Worm (Caenorhabditis elegans) whole organism, mixed stage, embryonic: ENCODE measurements around the gene F15B9.6.

Source experiments
- ces-1 ChIP-seq: fragments of 150-350 bp; optimal IDR thresholded peaks from 2 replicates; lab custom pipeline; 2014; ENCODE audit warnings: missing biosample characterization, missing genetic modification reagents, missing genetic modification characterization
- cnd-1 ChIP-seq: fragments of 200-800 bp; sonication (Bioruptor generic); optimal IDR thresholded peaks from 2 replicates; lab custom pipeline; 2018; ENCODE audit warnings: mild to moderate bottlenecking, missing genetic modification characterization, missing compliant biosample characterization
- mab-5 ChIP-seq: fragments of 150-350 bp; optimal IDR thresholded peaks from 2 replicates; lab custom pipeline; 2014; ENCODE audit warnings: missing biosample characterization, missing genetic modification characterization
- nhr-237 ChIP-seq: fragments of 150-350 bp; optimal IDR thresholded peaks from 2 replicates; lab custom pipeline; 2014; ENCODE audit warnings: missing biosample characterization, missing genetic modification characterization
- nhr-76 ChIP-seq: sonication (generic microtip); optimal IDR thresholded peaks from 2 replicates; lab custom pipeline; 2017; ENCODE audit warnings: missing biosample characterization, missing genetic modification characterization
- pha-4 ChIP-seq: fragments of 150-350 bp; optimal IDR thresholded peaks from 2 replicates; lab custom pipeline; 2018; ENCODE audit warnings: missing biosample characterization, missing genetic modification reagents, missing genetic modification characterization
- unc-62 ChIP-seq: fragments of 150-350 bp; optimal IDR thresholded peaks from 2 replicates; lab custom pipeline; 2014; ENCODE audit warnings: missing biosample characterization, missing genetic modification reagents, missing genetic modification characterization

DNA sequence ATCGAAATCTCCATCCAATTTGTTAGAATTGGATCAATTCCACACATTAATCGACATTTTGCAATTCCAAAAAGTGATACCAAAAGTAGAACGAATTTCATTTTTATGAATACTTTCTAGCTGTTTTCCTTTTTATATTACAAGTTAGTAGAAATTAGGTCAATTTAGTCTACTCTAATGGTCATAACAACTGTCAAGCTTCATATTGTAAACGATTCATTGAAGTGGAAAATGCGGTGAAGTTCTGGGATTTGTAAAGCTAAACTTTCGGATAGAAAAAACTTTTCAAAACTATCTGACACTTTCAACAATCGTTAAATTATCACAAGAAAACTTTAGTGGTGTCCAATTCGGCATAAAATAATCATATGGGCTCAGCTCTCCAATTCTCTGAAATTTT lies 20.7 kb downstream of the F15B9.6 start, which contains the start of gene W07G4.7:
- TF ChIP-seq nhr-76 = no peak
- TF ChIP-seq ces-1 (GFP tag; lab: Kevin White, UChicago) = no peak
- TF ChIP-seq nhr-237 (tag; lab: Kevin White, UChicago) = no peak
- no peak for TF ChIP-seq unc-62 (GFP tag; lab: Kevin White, UChicago)
- no peak for TF ChIP-seq pha-4
- no peak for TF ChIP-seq mab-5
- no peak for TF ChIP-seq cnd-1 (tag; lab: Kevin White, UChicago)
